Worm (Caenorhabditis elegans) whole organism, midembryonic: ENCODE results near the gene Y71H2AM.20.
A peak's percentile ranks its signal among the peaks of the same experiment; 100 is the strongest.

Experiments used
- T22C8.4 ChIP-seq: fragments of 200-800 bp; sonication (Bioruptor generic); IDR thresholded peaks from 2 replicates; pipeline ENCODE4 v1.3.6; 2022; ENCODE audit warnings: missing genetic modification characterization, missing compliant biosample characterization
- cog-1 ChIP-seq: sonication (generic microtip); optimal IDR thresholded peaks from 2 replicates; lab custom pipeline; 2016; ENCODE audit warnings: missing genetic modification characterization, missing compliant biosample characterization
- flt-1 ChIP-seq: fragments of 200-800 bp; sonication (Bioruptor generic); IDR thresholded peaks from 2 replicates; pipeline ENCODE4 v1.3.6; 2022; ENCODE audit warnings: missing genetic modification characterization, missing compliant biosample characterization
- klf-2 ChIP-seq: fragments of 200-800 bp; sonication (Bioruptor generic); conservative IDR thresholded peaks from 2 replicates; pipeline ENCODE4 v1.3.6; 2022; ENCODE audit warnings: missing genetic modification reagents, missing genetic modification characterization, missing compliant biosample characterization
- med-1 ChIP-seq: sonication (generic microtip); optimal IDR thresholded peaks from 2 replicates; lab custom pipeline; 2017; ENCODE audit warnings: missing genetic modification characterization, mild to moderate bottlenecking, missing compliant biosample characterization, antibody characterized with exemption, missing genetic modification reagents; ENCODE audit not compliant: insufficient read depth
- ref-1 ChIP-seq: fragments of 200-800 bp; sonication (Bioruptor generic); conservative IDR thresholded peaks from 2 replicates; pipeline ENCODE4 v1.3.6; 2022; ENCODE audit warnings: missing genetic modification reagents, missing genetic modification characterization, missing compliant biosample characterization
- tab-1 ChIP-seq: fragments of 200-800 bp; sonication (Bioruptor generic); IDR thresholded peaks from 2 replicates; pipeline ENCODE4 v1.3.6; 2022; ENCODE audit warnings: missing genetic modification characterization, missing compliant biosample characterization
- ztf-23 ChIP-seq: fragments of 200-800 bp; sonication (Bioruptor generic); IDR thresholded peaks from 2 replicates; pipeline ENCODE4 v1.3.6; 2022; ENCODE audit warnings: missing genetic modification reagents, missing genetic modification characterization, missing compliant biosample characterization
- ztf-29 ChIP-seq: fragments of 200-800 bp; sonication (Bioruptor generic); IDR thresholded peaks from 2 replicates; pipeline ENCODE4 v1.3.6; 2022; ENCODE audit warnings: missing genetic modification reagents, missing genetic modification characterization, missing compliant biosample characterization

The Y71H2AM.20 gene

DNA sequence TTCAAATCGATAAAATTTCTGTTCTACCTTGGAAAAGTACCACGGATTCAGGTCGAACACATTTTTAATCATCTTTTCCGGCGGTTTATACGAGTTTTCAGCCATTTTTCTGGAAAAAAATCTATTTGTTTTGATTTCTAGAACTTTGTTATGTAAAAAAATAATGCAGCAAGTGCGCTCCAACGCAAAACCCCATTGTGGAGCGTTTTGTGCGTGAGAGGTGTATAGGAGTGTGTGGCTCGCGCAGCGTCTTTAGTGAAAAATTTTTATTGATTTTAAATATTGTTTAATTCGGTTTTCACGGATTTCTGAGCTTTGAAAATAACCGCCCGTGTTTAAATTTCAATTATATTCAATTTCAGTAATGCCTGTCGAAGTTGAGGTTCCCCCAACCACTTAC lies at the start of gene Y71H2AM.20:
Gene Y71H2AM.20, minus strand, starts transcription at position 109 of the 400 bp plus-strand sequence.
- TF ChIP-seq T22C8.4 (peak; percentile 79), tab-1 (GFP tag; lab: Robert Waterston, UW) (0 out of 2 replicates have a peak, but pooled peaks have one; percentile 74), cog-1 (tag; lab: Kevin White, UChicago) (peak; percentile 76), ztf-23 (GFP tag; lab: Robert Waterston, UW) (peak; percentile 79), flt-1 (GFP tag; lab: Robert Waterston, UW) (peak; percentile 89), med-1 (GFP tag; lab: Kevin White, UChicago) (peak; percentile 27), ztf-29 (GFP tag; lab: Robert Waterston, UW) (peak; percentile 19; the same call in 1 of the 2 replicates), klf-2 (GFP tag; lab: Robert Waterston, UW) (0 out of 2 replicates have a peak, but pooled peaks have one; percentile 4), ref-1 (no peak)

DNA sequence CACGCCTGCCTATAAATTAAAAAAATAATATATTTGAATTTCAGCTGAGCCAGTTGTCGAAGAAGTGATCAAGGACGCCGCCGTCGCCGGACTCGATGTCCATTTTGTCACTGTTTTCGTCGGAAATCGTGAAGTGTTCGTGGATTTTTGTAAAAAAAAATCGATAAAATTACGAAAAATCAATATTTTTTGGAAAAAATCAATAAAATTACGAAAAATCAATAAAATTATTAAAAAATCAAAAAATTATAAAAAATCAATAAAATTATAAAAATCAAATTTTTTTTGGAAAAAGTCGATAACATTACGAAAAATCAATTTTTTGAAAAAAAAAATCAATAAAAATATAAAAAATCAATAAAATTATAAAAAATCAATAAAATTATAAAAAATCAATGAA lies 49.2 kb upstream of the Y71H2AM.20 start:
- no peak for TF ChIP-seq klf-2 (GFP tag; lab: Robert Waterston, UW)
- peak; percentile 77 for TF ChIP-seq T22C8.4

DNA sequence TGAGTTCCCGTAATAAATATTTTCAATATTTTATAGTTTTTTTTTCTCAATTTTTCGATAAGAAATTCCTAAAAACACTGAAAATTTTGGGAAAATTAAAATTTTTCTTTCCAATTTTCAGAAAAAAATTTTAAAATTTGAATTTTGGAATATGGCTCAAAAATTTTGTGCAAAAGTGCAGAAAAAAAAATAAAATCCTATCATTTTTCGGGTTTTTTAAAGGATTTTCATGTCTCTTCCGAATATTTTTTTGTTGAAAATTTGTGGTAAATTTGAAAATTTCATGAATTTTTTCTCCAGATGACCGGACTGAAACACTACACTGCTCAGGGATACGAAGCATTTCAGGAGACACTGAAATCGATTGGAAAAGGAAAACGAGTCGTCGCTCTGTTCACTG lies 48.6 kb upstream of the Y71H2AM.20 start, which contains the start of gene txdc-17:
Gene txdc-17, plus strand, starts transcription at position 301 of the 400 bp plus-strand sequence.
- TF ChIP-seq T22C8.4 (no peak), ztf-29 (GFP tag; lab: Robert Waterston, UW) (no peak), flt-1 (GFP tag; lab: Robert Waterston, UW) (no peak), klf-2 (GFP tag; lab: Robert Waterston, UW) (no peak), ztf-23 (GFP tag; lab: Robert Waterston, UW) (no peak), cog-1 (tag; lab: Kevin White, UChicago) (no peak), ref-1 (no peak), med-1 (GFP tag; lab: Kevin White, UChicago) (no peak), tab-1 (GFP tag; lab: Robert Waterston, UW) (no peak)

DNA sequence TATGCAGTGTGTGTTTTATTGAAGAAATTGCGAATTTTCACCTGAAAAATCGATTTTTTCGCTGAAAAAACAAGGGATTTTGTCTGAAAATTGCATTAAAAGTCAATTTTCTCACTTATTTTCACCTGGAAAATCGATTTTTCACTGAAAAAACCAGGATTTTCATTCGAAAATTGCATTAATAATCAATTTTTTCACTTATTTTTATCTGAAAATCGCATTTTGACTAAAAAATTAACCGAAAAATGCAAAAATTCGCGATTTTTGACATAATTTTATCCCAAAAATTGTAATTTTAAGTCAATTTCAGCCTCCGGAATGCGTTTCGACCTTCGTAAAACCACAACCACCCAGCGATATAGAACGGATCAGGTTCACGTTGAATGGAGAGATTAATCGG lies 46.7 kb upstream of the Y71H2AM.20 start, which contains the start of gene Y71H2AM.29:
Gene Y71H2AM.29, plus strand, starts transcription at position 301 of the 400 bp plus-strand sequence.
- TF ChIP-seq tab-1 (GFP tag; lab: Robert Waterston, UW) = no peak
- no peak for TF ChIP-seq cog-1 (tag; lab: Kevin White, UChicago)
- TF ChIP-seq ztf-29 (GFP tag; lab: Robert Waterston, UW) = no peak
- TF ChIP-seq ztf-23 (GFP tag; lab: Robert Waterston, UW) = no peak
- TF ChIP-seq T22C8.4 = no peak
- TF ChIP-seq med-1 (GFP tag; lab: Kevin White, UChicago) = no peak
- no peak for TF ChIP-seq flt-1 (GFP tag; lab: Robert Waterston, UW)
- no peak for TF ChIP-seq klf-2 (GFP tag; lab: Robert Waterston, UW)
- TF ChIP-seq ref-1 = no peak

DNA sequence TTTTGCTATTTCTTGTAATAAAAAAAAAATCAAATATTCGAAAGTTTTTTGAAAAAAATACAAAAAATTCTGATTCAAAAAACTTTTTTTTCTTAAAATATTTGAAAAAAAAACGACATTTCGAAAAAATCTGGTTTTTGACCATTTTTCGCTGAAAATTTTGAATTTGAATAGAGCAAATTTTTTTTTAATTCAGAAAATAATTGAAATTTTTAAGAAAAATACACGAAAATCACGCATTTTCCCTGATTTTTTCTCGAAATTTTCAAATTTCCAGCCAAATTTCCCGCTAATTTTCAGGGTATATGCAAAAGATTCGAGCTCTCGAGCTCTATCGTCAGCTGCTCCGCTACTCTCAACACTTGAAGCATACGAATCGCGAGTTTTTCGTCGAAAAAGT lies 41.0 kb upstream of the Y71H2AM.20 start, which contains the start of gene Y71H2AM.1:
Gene Y71H2AM.1, plus strand, starts transcription at position 301 of the 400 bp plus-strand sequence.
- no peak for TF ChIP-seq klf-2 (GFP tag; lab: Robert Waterston, UW)
- no peak for TF ChIP-seq ztf-23 (GFP tag; lab: Robert Waterston, UW)

DNA sequence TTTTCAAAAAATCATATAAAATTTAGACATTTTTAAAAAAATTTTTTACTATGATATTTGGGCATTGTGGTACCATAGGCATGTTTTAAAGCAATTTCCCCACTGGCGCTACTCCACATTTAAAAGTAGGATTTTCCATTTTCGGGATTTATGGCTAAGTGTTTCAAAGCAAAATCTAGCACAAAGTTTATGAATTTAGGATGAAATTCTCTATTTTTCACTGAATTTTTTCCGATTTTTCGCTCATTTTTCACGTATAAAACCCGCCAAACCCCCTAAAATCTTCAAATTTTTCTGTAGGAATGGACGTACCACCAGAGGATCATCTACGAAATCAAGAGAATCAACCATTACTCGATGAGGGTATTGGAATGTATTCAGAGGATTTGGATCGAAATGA lies 33.2 kb upstream of the Y71H2AM.20 start, which contains the start of gene pipp-4P:
Gene pipp-4P, plus strand, starts transcription at position 301 of the 400 bp plus-strand sequence.
- TF ChIP-seq klf-2 (GFP tag; lab: Robert Waterston, UW) (no peak), ztf-29 (GFP tag; lab: Robert Waterston, UW) (no peak), T22C8.4 (no peak)

DNA sequence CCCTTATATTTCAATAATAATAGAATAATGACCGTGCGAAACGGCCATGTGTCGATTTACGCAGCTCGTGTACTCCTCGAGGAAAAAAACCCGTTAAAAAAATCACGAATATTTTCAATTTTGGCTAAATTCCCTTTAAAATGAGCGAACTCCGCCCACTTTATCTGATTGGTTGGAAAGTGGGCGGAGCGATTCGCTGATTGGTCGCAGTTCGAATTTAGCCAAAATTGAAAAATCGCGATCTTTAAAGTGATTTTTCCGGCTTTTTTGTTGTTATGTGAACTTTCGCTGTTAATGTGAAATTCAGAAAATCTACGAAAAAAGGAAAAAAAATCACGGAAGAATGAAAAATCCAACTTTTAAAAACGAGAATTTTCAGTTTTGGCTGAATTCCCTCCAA lies 32.1 kb upstream of the Y71H2AM.20 start:
- TF ChIP-seq cog-1 (tag; lab: Kevin White, UChicago) = no peak
- no peak for TF ChIP-seq flt-1 (GFP tag; lab: Robert Waterston, UW)
- no peak for TF ChIP-seq ztf-23 (GFP tag; lab: Robert Waterston, UW)
- TF ChIP-seq med-1 (GFP tag; lab: Kevin White, UChicago) = no peak
- TF ChIP-seq tab-1 (GFP tag; lab: Robert Waterston, UW) = no peak
- TF ChIP-seq T22C8.4 = no peak
- no peak for TF ChIP-seq ref-1
- no peak for TF ChIP-seq klf-2 (GFP tag; lab: Robert Waterston, UW)
- TF ChIP-seq ztf-29 (GFP tag; lab: Robert Waterston, UW) = no peak

DNA sequence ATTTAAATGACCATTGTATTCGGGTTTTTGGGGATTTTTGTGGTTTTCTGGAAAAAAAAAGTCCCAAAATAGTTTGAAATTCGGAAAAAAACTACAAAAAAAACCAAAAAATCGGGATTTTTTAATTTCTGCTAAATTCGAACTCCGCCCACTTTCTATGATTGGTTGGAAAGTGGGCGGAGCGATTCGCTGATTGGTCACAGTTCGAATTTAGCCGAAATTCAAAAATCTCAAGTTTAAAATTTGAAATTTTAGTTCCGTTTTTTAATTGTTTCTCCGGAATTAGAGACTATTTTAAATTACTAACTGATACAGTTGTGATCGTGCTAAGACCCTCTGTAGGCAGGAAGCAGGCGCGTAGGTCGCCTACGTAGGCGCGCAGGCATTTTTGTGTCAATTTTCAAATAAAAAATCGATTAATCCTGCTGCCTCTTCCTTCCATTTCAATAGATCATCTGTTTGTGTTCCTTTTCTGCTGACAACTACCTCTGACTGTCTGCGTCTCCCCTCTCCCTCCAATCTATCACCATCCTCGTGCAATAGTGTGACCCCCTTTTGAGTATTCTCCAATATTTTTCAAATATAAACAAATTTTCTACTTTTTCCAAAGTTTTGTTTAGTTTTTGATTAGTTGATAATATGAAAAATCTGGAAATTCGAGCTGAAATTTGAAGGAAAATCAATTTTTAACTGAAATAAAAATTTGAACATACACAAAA lies 30.6 kb upstream of the Y71H2AM.20 start:
- TF ChIP-seq med-1 (GFP tag; lab: Kevin White, UChicago) (no peak), ztf-23 (GFP tag; lab: Robert Waterston, UW) (no peak), tab-1 (GFP tag; lab: Robert Waterston, UW) (no peak), cog-1 (tag; lab: Kevin White, UChicago) (no peak), T22C8.4 (no peak), ref-1 (no peak), ztf-29 (GFP tag; lab: Robert Waterston, UW) (no peak), flt-1 (GFP tag; lab: Robert Waterston, UW) (no peak), klf-2 (GFP tag; lab: Robert Waterston, UW) (no peak)

DNA sequence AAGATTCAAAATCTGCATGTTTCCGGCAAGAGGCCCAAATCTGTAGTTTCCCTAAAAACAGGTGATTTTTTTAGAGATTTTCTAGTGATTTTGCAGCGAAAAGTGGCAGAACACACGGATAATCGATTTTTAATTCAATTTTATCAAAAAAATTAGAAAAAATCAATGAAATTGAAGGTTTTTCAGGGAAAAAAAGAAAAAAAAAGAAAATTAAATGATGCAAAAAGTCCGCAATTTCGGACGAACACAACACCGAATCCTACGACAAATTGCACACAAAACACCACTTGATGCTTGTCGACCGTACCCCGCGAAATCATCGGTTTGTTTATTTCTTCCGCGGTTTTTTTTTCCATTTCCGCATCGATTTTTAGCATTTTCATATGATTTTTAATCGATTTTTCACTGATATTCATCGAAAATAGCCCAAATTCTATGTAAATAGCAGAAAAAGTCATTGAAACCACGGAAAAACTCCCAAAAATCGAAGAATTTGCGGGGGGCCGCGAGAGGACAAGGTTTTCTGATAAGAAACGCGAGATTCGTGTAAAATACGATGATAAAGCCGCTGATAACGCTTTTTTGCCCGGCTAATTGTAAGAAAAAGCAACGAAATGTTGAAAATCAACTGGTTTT lies 29.3 kb upstream of the Y71H2AM.20 start, which contains the start of gene tufm-1:
Gene tufm-1, minus strand, starts transcription at position 51 of the 636 bp plus-strand sequence.
- no peak for TF ChIP-seq med-1 (GFP tag; lab: Kevin White, UChicago)
- no peak for TF ChIP-seq ref-1
- no peak for TF ChIP-seq flt-1 (GFP tag; lab: Robert Waterston, UW)
- TF ChIP-seq ztf-29 (GFP tag; lab: Robert Waterston, UW) = no peak
- TF ChIP-seq tab-1 (GFP tag; lab: Robert Waterston, UW) = no peak
- TF ChIP-seq klf-2 (GFP tag; lab: Robert Waterston, UW) = no peak
- TF ChIP-seq T22C8.4 = no peak
- no peak for TF ChIP-seq ztf-23 (GFP tag; lab: Robert Waterston, UW)
- no peak for TF ChIP-seq cog-1 (tag; lab: Kevin White, UChicago)
